Worm (Caenorhabditis elegans): ENCODE measurements around the gene F55C12.19.

DNA sequence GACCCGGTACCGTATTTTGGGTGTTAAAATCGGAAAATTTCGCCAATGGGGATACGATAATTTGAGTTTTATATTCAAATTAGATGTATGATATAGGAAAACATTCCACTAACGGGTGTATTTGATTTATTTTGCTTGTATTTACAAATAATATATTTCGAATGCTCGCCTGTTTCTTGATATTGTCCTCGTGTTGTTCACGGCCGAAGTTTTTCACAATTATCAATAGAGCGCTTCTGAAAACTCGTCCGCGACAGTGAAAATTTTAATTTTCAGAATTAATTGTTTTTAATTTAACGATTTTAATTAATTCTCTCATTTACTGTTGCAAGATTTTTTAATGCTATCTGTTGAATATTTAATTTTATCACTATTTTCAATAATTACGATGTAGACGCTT, 46.3 kb upstream of the F55C12.19 start:
- TF ChIP-seq egrh-3 (GFP tag; IDR thresholded peaks at IDR 0.05): no peak
- 0 out of 2 replicates have a peak, but pooled peaks have one; percentile 41 for TF ChIP-seq pbrm-1 (GFP tag; IDR thresholded peaks at IDR 0.05)
- TF ChIP-seq ama-1 (optimal IDR thresholded peaks at IDR 0.05): no peak
- no peak for TF ChIP-seq ama-1 (GFP tag; optimal IDR thresholded peaks at IDR 0.05)
- peak; percentile 53 for TF ChIP-seq madf-6 (GFP tag; IDR thresholded peaks at IDR 0.05)

Measured in whole organism, young adult.